Worm (Caenorhabditis elegans): ENCODE results near the gene acp-3.

ce11 chrII:8479337-8479736 is 42.4 kb upstream of the acp-3 start:
- no peak for TF ChIP-seq nhr-76 (tag; optimal IDR thresholded peaks at IDR 0.05)
- no peak for TF ChIP-seq unc-62 (GFP tag; optimal IDR thresholded peaks at IDR 0.05)
- TF ChIP-seq lsy-2 (tag; optimal IDR thresholded peaks at IDR 0.05) = no peak
- TF ChIP-seq ztf-11 (tag; optimal IDR thresholded peaks at IDR 0.05) = no peak
- TF ChIP-seq sptf-1 (tag; optimal IDR thresholded peaks at IDR 0.05) = no peak
- no peak for TF ChIP-seq hlh-1 (tag; optimal IDR thresholded peaks at IDR 0.05)
- no peak for TF ChIP-seq elt-3 (tag; optimal IDR thresholded peaks at IDR 0.05)
- no peak for TF ChIP-seq tbx-8 (GFP tag; optimal IDR thresholded peaks at IDR 0.05)
- no peak for TF ChIP-seq mab-5 (tag; optimal IDR thresholded peaks at IDR 0.05)
